Fruit fly (Drosophila melanogaster) whole organism, embryonic: ENCODE data around the gene AP-1sigma.

ENCODE experiments used
- Bgb ChIP-seq: fragments of 200-800 bp; sonication (Bioruptor generic); IDR thresholded peaks from 2 replicates; pipeline ENCODE4 v1.3.6; 2022; ENCODE audit warnings: missing biosample characterization, missing genetic modification characterization; ENCODE audit not compliant: partially characterized antibody
- CG1024 ChIP-seq: fragments of 200-800 bp; sonication (Bioruptor generic); IDR thresholded peaks from 2 replicates; pipeline ENCODE4 v1.3.6; 2022; ENCODE audit warnings: missing biosample characterization, missing genetic modification characterization
- CG12155 ChIP-seq: fragments of 200-800 bp; sonication (Bioruptor generic); optimal IDR thresholded peaks from 3 replicates; lab custom pipeline; 2016; ENCODE audit warnings: missing biosample characterization, missing genetic modification characterization
- CG16863 ChIP-seq: fragments of 200-800 bp; sonication (Bioruptor generic); optimal IDR thresholded peaks from 3 replicates; lab custom pipeline; 2016; ENCODE audit warnings: missing biosample characterization, missing genetic modification characterization
- CG1792 ChIP-seq: fragments of 200-800 bp; sonication (Bioruptor generic); optimal IDR thresholded peaks from 2 replicates; lab custom pipeline; 2016; ENCODE audit warnings: missing biosample characterization, missing genetic modification characterization
- CG18599 ChIP-seq: fragments of 200-800 bp; sonication (Bioruptor generic); optimal IDR thresholded peaks from 3 replicates; lab custom pipeline; 2017; ENCODE audit warnings: missing biosample characterization, missing genetic modification characterization, mild to moderate bottlenecking, moderate library complexity, missing genetic modification reagents
- CG3726 ChIP-seq: fragments of 200-800 bp; sonication (Bioruptor generic); IDR thresholded peaks from 3 replicates; pipeline ENCODE4, ENCODE4 v1.3.6; 2022; ENCODE audit warnings: missing biosample characterization, missing genetic modification characterization
- CG5180 ChIP-seq: fragments of 200-800 bp; sonication (Bioruptor generic); optimal IDR thresholded peaks from 3 replicates; lab custom pipeline; 2017; ENCODE audit warnings: missing biosample characterization, missing genetic modification characterization, mild to moderate bottlenecking, moderate library complexity, missing genetic modification reagents
- CG6254 ChIP-seq: fragments of 200-800 bp; sonication (Bioruptor generic); optimal IDR thresholded peaks from 3 replicates; lab custom pipeline; 2017; ENCODE audit warnings: mild to moderate bottlenecking, missing biosample characterization, missing genetic modification reagents, missing genetic modification characterization
- CG6813 ChIP-seq: fragments of 200-800 bp; sonication (Bioruptor generic); optimal IDR thresholded peaks from 2 replicates; lab custom pipeline; 2017; ENCODE audit warnings: missing biosample characterization, missing genetic modification characterization, mild to moderate bottlenecking, moderate library complexity, missing genetic modification reagents
- CG7271 ChIP-seq: fragments of 200-800 bp; sonication (Bioruptor generic); optimal IDR thresholded peaks from 2 replicates; lab custom pipeline; 2018; ENCODE audit warnings: missing biosample characterization, mild to moderate bottlenecking, missing genetic modification characterization, moderate library complexity
- CG8290 ChIP-seq, 3 experiments: fragments of 200-800 bp; sonication (Bioruptor generic); optimal IDR thresholded peaks; 2 replicates each; lab custom pipeline; 2016 to 2019; ENCODE audit warnings: missing biosample characterization in 3 of 3, missing genetic modification characterization in 3 of 3, mild to moderate bottlenecking in 2 of 3, moderate library complexity in 1 of 3
- CG8765 ChIP-seq: fragments of 200-800 bp; sonication (Bioruptor generic); IDR thresholded peaks from 2 replicates; pipeline ENCODE4 v1.3.6; 2022; ENCODE audit warnings: missing biosample characterization, missing genetic modification characterization
- CG9215 ChIP-seq: fragments of 200-800 bp; sonication (Bioruptor generic); IDR thresholded peaks from 2 replicates; pipeline ENCODE4 v1.3.6; 2022; ENCODE audit warnings: missing biosample characterization, missing genetic modification characterization
- CG9876 ChIP-seq: fragments of 200-800 bp; sonication (Bioruptor generic); optimal IDR thresholded peaks from 2 replicates; lab custom pipeline; 2016; ENCODE audit warnings: missing biosample characterization, missing genetic modification characterization
- CHES-1-like ChIP-seq: fragments of 200-800 bp; sonication (Bioruptor generic); optimal IDR thresholded peaks from 2 replicates; lab custom pipeline; 2016; ENCODE audit warnings: missing biosample characterization, missing genetic modification characterization
- CTCF ChIP-seq: fragments of 200-800 bp; sonication (Bioruptor generic); optimal IDR thresholded peaks from 2 replicates; lab custom pipeline; 2017; ENCODE audit warnings: missing biosample characterization, mild to moderate bottlenecking, missing genetic modification characterization, moderate library complexity
- HLH4C ChIP-seq: fragments of 200-800 bp; sonication (Bioruptor generic); IDR thresholded peaks from 3 replicates; pipeline ENCODE4 v1.3.6; 2022; ENCODE audit warnings: missing biosample characterization, missing genetic modification characterization; ENCODE audit not compliant: partially characterized antibody
- Jarid2 ChIP-seq: fragments of 200-800 bp; sonication (Bioruptor generic); optimal IDR thresholded peaks from 3 replicates; lab custom pipeline; 2017; ENCODE audit warnings: mild to moderate bottlenecking, missing biosample characterization, missing genetic modification reagents, missing genetic modification characterization
- Neu2 ChIP-seq: fragments of 200-800 bp; sonication (Bioruptor generic); optimal IDR thresholded peaks from 3 replicates; lab custom pipeline; 2016; ENCODE audit warnings: missing biosample characterization, missing genetic modification characterization, borderline replicate concordance
- Opbp ChIP-seq: fragments of 200-800 bp; sonication (Bioruptor generic); IDR thresholded peaks from 3 replicates; pipeline ENCODE4 v1.3.6; 2022; ENCODE audit warnings: missing biosample characterization, missing genetic modification characterization; ENCODE audit not compliant: partially characterized antibody
- Scr ChIP-seq: fragments of 200-800 bp; sonication (Bioruptor generic); IDR thresholded peaks from 2 replicates; pipeline ENCODE4 v1.3.6; 2022; ENCODE audit warnings: missing biosample characterization, missing genetic modification characterization; ENCODE audit not compliant: partially characterized antibody
- Sox100B ChIP-seq: fragments of 200-800 bp; sonication (Bioruptor generic); optimal IDR thresholded peaks from 3 replicates; lab custom pipeline; 2018; ENCODE audit warnings: missing biosample characterization, mild to moderate bottlenecking, missing genetic modification characterization
- Stat92E ChIP-seq, 3 experiments: fragments of >200 bp in 2 of 3; fragments of 200-800 bp in 1 of 3; sonication (Bioruptor generic) in 1 of 3; optimal IDR thresholded peaks; 2 replicates each; lab custom pipeline; 2017 to 2019; ENCODE audit warnings: missing biosample characterization in 3 of 3, missing genetic modification characterization in 3 of 3, mild to moderate bottlenecking in 1 of 3, moderate library complexity in 1 of 3
- Vsx1 ChIP-seq: fragments of 200-800 bp; sonication (Bioruptor generic); optimal IDR thresholded peaks from 2 replicates; lab custom pipeline; 2017; ENCODE audit warnings: missing biosample characterization, mild to moderate bottlenecking, missing genetic modification characterization, missing genetic modification reagents
- ac ChIP-seq: fragments of 200-800 bp; sonication (Bioruptor generic); optimal IDR thresholded peaks from 3 replicates; lab custom pipeline; 2017; ENCODE audit warnings: missing biosample characterization, mild to moderate bottlenecking, missing genetic modification characterization
- bigmax ChIP-seq: fragments of 200-800 bp; sonication (Bioruptor generic); optimal IDR thresholded peaks from 2 replicates; lab custom pipeline; 2018; ENCODE audit warnings: missing biosample characterization, mild to moderate bottlenecking, missing genetic modification characterization
- cato ChIP-seq: fragments of 200-800 bp; sonication (Bioruptor generic); optimal IDR thresholded peaks from 2 replicates; lab custom pipeline; 2016; ENCODE audit warnings: missing biosample characterization, missing genetic modification characterization, borderline replicate concordance
- chinmo ChIP-seq: fragments of 200-800 bp; sonication (Bioruptor generic); IDR thresholded peaks from 4 replicates; pipeline ENCODE4 v1.3.6; 2022; ENCODE audit warnings: missing biosample characterization, missing genetic modification characterization; ENCODE audit not compliant: partially characterized antibody
- dm ChIP-seq: fragments of 200-800 bp; sonication (Bioruptor generic); optimal IDR thresholded peaks from 3 replicates; lab custom pipeline; 2016; ENCODE audit warnings: missing biosample characterization, missing genetic modification characterization
- esg ChIP-seq: fragments of 200-800 bp; sonication (Bioruptor generic); conservative IDR thresholded peaks from 2 replicates; pipeline ENCODE4 v1.3.6; 2022; ENCODE audit warnings: missing biosample characterization, missing genetic modification characterization
- exex ChIP-seq: fragments of 200-800 bp; sonication (Bioruptor generic); optimal IDR thresholded peaks from 4 replicates; lab custom pipeline; 2018; ENCODE audit warnings: missing biosample characterization, mild to moderate bottlenecking, missing genetic modification characterization, moderate library complexity
- fd102C ChIP-seq: fragments of 200-800 bp; sonication (Bioruptor generic); optimal IDR thresholded peaks from 2 replicates; lab custom pipeline; 2018; ENCODE audit warnings: missing biosample characterization, mild to moderate bottlenecking, missing genetic modification characterization, moderate library complexity
- gro ChIP-seq: fragments of 200-800 bp; sonication (Bioruptor generic); optimal IDR thresholded peaks from 2 replicates; lab custom pipeline; 2016; ENCODE audit warnings: missing biosample characterization, missing genetic modification characterization
- gt ChIP-seq: fragments of 200-800 bp; sonication (Bioruptor generic); IDR thresholded peaks from 2 replicates; pipeline ENCODE4 v1.3.6; 2022; ENCODE audit warnings: missing biosample characterization, missing genetic modification characterization
- h ChIP-seq: fragments of >200 bp; optimal IDR thresholded peaks from 2 replicates; lab custom pipeline; 2017
- oc ChIP-seq: fragments of 200-800 bp; sonication (Bioruptor generic); optimal IDR thresholded peaks from 2 replicates; lab custom pipeline; 2018; ENCODE audit warnings: missing biosample characterization, mild to moderate bottlenecking, missing genetic modification characterization, moderate library complexity
- odd ChIP-seq: fragments of 200-800 bp; sonication (Bioruptor generic); optimal IDR thresholded peaks from 2 replicates; lab custom pipeline; 2017; ENCODE audit warnings: missing biosample characterization, mild to moderate bottlenecking, missing genetic modification characterization
- onecut ChIP-seq: fragments of 200-800 bp; sonication (Bioruptor generic); IDR thresholded peaks from 2 replicates; pipeline ENCODE4 v1.3.6; 2022; ENCODE audit warnings: missing biosample characterization, missing genetic modification characterization
- org-1 ChIP-seq: fragments of 200-800 bp; sonication (Bioruptor generic); optimal IDR thresholded peaks from 2 replicates; lab custom pipeline; 2017; ENCODE audit warnings: missing biosample characterization, missing genetic modification characterization
- p53 ChIP-seq: fragments of 200-800 bp; sonication (Bioruptor generic); optimal IDR thresholded peaks from 2 replicates; lab custom pipeline; 2016; ENCODE audit warnings: missing biosample characterization, missing genetic modification characterization
- pita ChIP-seq: fragments of 200-800 bp; sonication (Bioruptor generic); optimal IDR thresholded peaks from 2 replicates; lab custom pipeline; 2017; ENCODE audit warnings: missing biosample characterization, mild to moderate bottlenecking, missing genetic modification characterization
- ranshi ChIP-seq: fragments of 200-800 bp; sonication (Bioruptor generic); IDR thresholded peaks from 2 replicates; pipeline ENCODE4 v1.3.6; 2022; ENCODE audit warnings: missing biosample characterization, missing genetic modification characterization
- repo ChIP-seq: fragments of 200-800 bp; sonication (Bioruptor generic); optimal IDR thresholded peaks from 2 replicates; lab custom pipeline; 2016; ENCODE audit warnings: missing biosample characterization, missing genetic modification characterization
- slbo ChIP-seq: fragments of 200-800 bp; sonication (Bioruptor generic); IDR thresholded peaks from 2 replicates; pipeline ENCODE4 v1.3.6; 2022; ENCODE audit warnings: missing biosample characterization, missing genetic modification characterization
- so ChIP-seq: fragments of 200-800 bp; sonication (Bioruptor generic); IDR thresholded peaks from 3 replicates; pipeline ENCODE4 v1.3.6; 2022; ENCODE audit warnings: missing biosample characterization, missing genetic modification characterization
- ttk ChIP-seq: fragments of 200-800 bp; sonication (Bioruptor generic); IDR thresholded peaks from 2 replicates; pipeline ENCODE4 v2.1.2; 2022; ENCODE audit warnings: missing biosample characterization, missing genetic modification characterization
- zen2 ChIP-seq: fragments of 200-800 bp; sonication (Bioruptor generic); IDR thresholded peaks from 3 replicates; pipeline ENCODE4 v1.3.6; 2022; ENCODE audit warnings: missing biosample characterization, missing genetic modification characterization; ENCODE audit not compliant: partially characterized antibody

Gene AP-1sigma

DNA sequence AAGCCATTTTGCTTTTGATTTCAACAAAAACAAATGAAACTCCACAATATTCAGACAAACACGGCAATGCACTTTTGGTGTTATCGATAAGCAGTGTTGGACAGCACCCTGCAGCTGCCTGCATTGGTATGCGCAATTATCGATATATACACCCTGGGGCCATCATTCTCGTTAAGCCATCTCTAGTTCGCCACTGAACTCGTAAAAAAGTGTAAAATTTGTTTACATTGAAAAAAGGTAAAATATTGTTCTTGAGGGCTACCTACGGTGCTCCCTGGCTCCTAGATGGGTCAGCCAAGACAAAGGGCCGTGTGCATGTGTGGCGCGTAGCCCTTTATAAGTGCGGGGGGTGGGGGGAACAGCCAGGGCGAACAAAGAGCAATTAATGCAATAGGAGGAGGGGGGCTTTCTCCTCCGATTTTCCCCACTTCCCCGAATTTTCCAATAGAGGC, 28.1 kb downstream of the AP-1sigma start, which contains the start of the genes CG13603 and CG5902 (continued):
- TF ChIP-seq zen2 (peak; percentile 77), HLH4C (peak; percentile 82), Scr (GFP tag; lab: Robert Waterston, UW) (peak; percentile 82), org-1 (GFP tag; lab: Kevin White, UChicago) (no peak), ranshi (0 out of 2 replicates have a peak, but pooled peaks have one; percentile 6), oc (tag; lab: Kevin White, UChicago) (peak; percentile 34), CG18599 (GFP tag; lab: Kevin White, UChicago) (peak; percentile 39), slbo (GFP tag; lab: Robert Waterston, UW) (peak; percentile 59; the same call in 1 of the 2 replicates), CG6813 (no peak), CG5180 (GFP tag; lab: Kevin White, UChicago) (no peak), CG9215 (GFP tag; lab: Robert Waterston, UW) (0 out of 2 replicates have a peak, but pooled peaks have one; percentile 13), Bgb (GFP tag; lab: Robert Waterston, UW) (peak; percentile 90), fd102C (GFP tag; lab: Kevin White, UChicago) (no peak), CHES-1-like (GFP tag; lab: Kevin White, UChicago) (peak; percentile 83), CG8290 (GFP tag; optimal IDR thresholded peaks at IDR 0.05; lab: Kevin White, UChicago) (no peak), CG8290 (tag; optimal IDR thresholded peaks at IDR 0.05; lab: Kevin White, UChicago) (no peak), CG3726 (GFP tag; lab: Robert Waterston, UW) (no peak), cato (GFP tag; lab: Kevin White, UChicago) (no peak), ac (GFP tag; lab: Kevin White, UChicago) (no peak), ttk (GFP tag; lab: Robert Waterston, UW) (no peak), Sox100B (GFP tag; lab: Kevin White, UChicago) (no peak), esg (GFP tag; lab: Robert Waterston, UW) (no peak; the same call in 1 of the 2 replicates), CG6254 (GFP tag; lab: Kevin White, UChicago) (peak; percentile 47), Stat92E (GFP tag; optimal IDR thresholded peaks at IDR 0.05; lab: Kevin White, UChicago) (peak in 1 of 3 experiments; percentile 47), CG12155 (peak; percentile 58)

DNA sequence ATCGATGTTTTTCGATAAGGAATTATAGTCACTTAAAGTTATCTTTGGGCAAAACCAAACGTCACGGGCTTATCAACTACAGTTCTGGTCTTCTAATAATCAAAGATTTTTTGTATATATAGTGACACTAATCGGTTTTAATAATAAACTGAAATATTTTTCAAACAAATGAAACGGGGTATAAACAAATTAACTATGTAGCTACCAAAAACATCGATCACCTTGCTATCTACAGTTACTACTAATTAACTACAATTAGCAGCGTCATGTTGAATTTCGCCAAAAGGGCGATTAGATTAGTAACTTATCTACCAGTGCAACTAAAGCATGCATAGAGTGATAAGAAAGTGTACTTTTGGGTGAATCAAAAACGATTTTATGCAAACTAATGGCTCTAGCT, 32.9 kb downstream of the AP-1sigma start:
- no peak for TF ChIP-seq onecut (GFP tag; lab: Robert Waterston, UW)
- TF ChIP-seq exex = peak; percentile 94
- TF ChIP-seq Opbp (GFP tag; lab: Robert Waterston, UW) = no peak
- no peak for TF ChIP-seq gro (GFP tag; lab: Kevin White, UChicago)
- no peak for TF ChIP-seq CG9876
- no peak for TF ChIP-seq CG8765 (GFP tag; lab: Robert Waterston, UW)
- no peak for TF ChIP-seq pita (GFP tag; lab: Kevin White, UChicago)
- no peak for TF ChIP-seq gt (GFP tag; lab: Robert Waterston, UW)
- TF ChIP-seq CG1792 = no peak
- no peak for TF ChIP-seq CTCF (GFP tag; lab: Kevin White, UChicago)
- TF ChIP-seq so (GFP tag; lab: Robert Waterston, UW) = no peak
- TF ChIP-seq CG1024 (GFP tag; lab: Robert Waterston, UW) = no peak
- TF ChIP-seq chinmo (GFP tag; lab: Robert Waterston, UW) = 0 out of 4 replicates have a peak, but pooled peaks have one; percentile 41
- TF ChIP-seq Neu2 (GFP tag; lab: Kevin White, UChicago) = no peak
- no peak for TF ChIP-seq odd (GFP tag; lab: Kevin White, UChicago)
- TF ChIP-seq CG7271 (tag; lab: Kevin White, UChicago) = no peak
- peak; percentile 12 for TF ChIP-seq Vsx1
- no peak for TF ChIP-seq dm (GFP tag; lab: Kevin White, UChicago)
- no peak for TF ChIP-seq CG16863 (GFP tag; lab: Kevin White, UChicago)
- TF ChIP-seq bigmax (GFP tag; lab: Kevin White, UChicago) = no peak
- no peak for TF ChIP-seq Jarid2
- TF ChIP-seq p53 (GFP tag; lab: Kevin White, UChicago) = no peak
- TF ChIP-seq repo = no peak
- no peak for TF ChIP-seq h
